Fruit fly (Drosophila melanogaster): ENCODE results near the gene elav.

Gene elav

dm6 chrX:512527-512926, 10.5 kb downstream of the elav start (continued):
- TF ChIP-seq B-H2 (GFP tag; optimal IDR thresholded peaks at IDR 0.05): no peak
- TF ChIP-seq YL-1 (GFP tag; optimal IDR thresholded peaks at IDR 0.05): no peak
- TF ChIP-seq CG13775 (GFP tag; optimal IDR thresholded peaks at IDR 0.05): no peak
- TF ChIP-seq CG9797 (GFP tag; optimal IDR thresholded peaks at IDR 0.05): no peak
- 0 out of 3 replicates have a peak, but pooled peaks have one; percentile 13 for TF ChIP-seq CG17361 (GFP tag; IDR thresholded peaks at IDR 0.05)
- TF ChIP-seq Atf6 (GFP tag; IDR thresholded peaks at IDR 0.05): no peak
- TF ChIP-seq CG14014 (GFP tag; IDR thresholded peaks at IDR 0.05): no peak
- peak; percentile 64 for TF ChIP-seq zf30C (GFP tag; optimal IDR thresholded peaks at IDR 0.05)
- no peak for TF ChIP-seq CG4328 (GFP tag; optimal IDR thresholded peaks at IDR 0.05)
- no peak for TF ChIP-seq CG17568 (GFP tag; optimal IDR thresholded peaks at IDR 0.05)
- TF ChIP-seq CG1603 (tag; optimal IDR thresholded peaks at IDR 0.05): peak; percentile 11
- no peak for TF ChIP-seq HLH54F (GFP tag; optimal IDR thresholded peaks at IDR 0.05)
- peak; percentile 6 for TF ChIP-seq Xbp1 (GFP tag; optimal IDR thresholded peaks at IDR 0.05)
- peak; percentile 4 for TF ChIP-seq lilli (GFP tag; optimal IDR thresholded peaks at IDR 0.05)
- TF ChIP-seq D19A (tag; optimal IDR thresholded peaks at IDR 0.05): peak; percentile 6
- no peak for TF ChIP-seq phol (tag; optimal IDR thresholded peaks at IDR 0.05)
- TF ChIP-seq ci (GFP tag; IDR thresholded peaks at IDR 0.05): 0 out of 3 replicates have a peak, but pooled peaks have one; percentile 16
- TF ChIP-seq bsh (GFP tag; optimal IDR thresholded peaks at IDR 0.05): peak in 1 of 2 experiments; percentile 40
- peak; percentile 10 for TF ChIP-seq CG2712 (tag; optimal IDR thresholded peaks at IDR 0.05)
- TF ChIP-seq ind (GFP tag; optimal IDR thresholded peaks at IDR 0.05): peak; percentile 5
- peak; percentile 83 for TF ChIP-seq sens (GFP tag)
- no peak for TF ChIP-seq CG8290 (GFP tag; optimal IDR thresholded peaks at IDR 0.05)
- no peak for TF ChIP-seq CG8290 (tag; optimal IDR thresholded peaks at IDR 0.05)
- TF ChIP-seq cg (GFP tag; optimal IDR thresholded peaks at IDR 0.05): peak; percentile 15
- peak; percentile 89 for TF ChIP-seq Ets65A (GFP tag)
- peak in 1 of 2 experiments; percentile 37 for TF ChIP-seq eve (GFP tag; optimal IDR thresholded peaks at IDR 0.05)

- TF ChIP-seq exex (tag; optimal IDR thresholded peaks at IDR 0.05) (no peak), CG34376 (GFP tag; optimal IDR thresholded peaks at IDR 0.05) (peak; percentile 17), phol (tag; optimal IDR thresholded peaks at IDR 0.05) (no peak), lbe (GFP tag; optimal IDR thresholded peaks at IDR 0.05) (peak; percentile 8), sc (optimal IDR thresholded peaks at IDR 0.05) (no peak), sc (GFP tag; optimal IDR thresholded peaks at IDR 0.05) (no peak), hkb (optimal IDR thresholded peaks at IDR 0.05) (no peak), hkb (GFP tag; IDR thresholded peaks at IDR 0.05) (no peak), sug (tag; optimal IDR thresholded peaks at IDR 0.05) (peak; percentile 68)
Measured at dm6 chrX:510528-510927, 12.5 kb downstream of the elav start.

dm6 chrX:509117-509516, 13.9 kb downstream of the elav start, which contains the start of gene arg:
Gene arg (plus strand): TSS chrX:509435.
- TF ChIP-seq CG4282 (GFP tag; optimal IDR thresholded peaks at IDR 0.05) (no peak), Pdp1 (GFP tag; optimal IDR thresholded peaks at IDR 0.05) (peak in 1 of 2 experiments; percentile 30), Ets97D (GFP tag; optimal IDR thresholded peaks at IDR 0.05) (no peak), Fer3 (tag; optimal IDR thresholded peaks at IDR 0.05) (no peak), sug (tag; optimal IDR thresholded peaks at IDR 0.05) (peak; percentile 78), Chrac-16 (GFP tag; optimal IDR thresholded peaks at IDR 0.05) (no peak), CG10267 (tag; optimal IDR thresholded peaks at IDR 0.05) (no peak), CG17802 (tag; optimal IDR thresholded peaks at IDR 0.05) (no peak), CG34376 (GFP tag; optimal IDR thresholded peaks at IDR 0.05) (peak; percentile 90), ftz-f1 (GFP tag; optimal IDR thresholded peaks at IDR 0.05) (peak; percentile 23), CG4328 (GFP tag; optimal IDR thresholded peaks at IDR 0.05) (no peak), Dip3 (GFP tag; optimal IDR thresholded peaks at IDR 0.05) (no peak), HHEX (GFP tag; optimal IDR thresholded peaks at IDR 0.05) (no peak), CG10543 (GFP tag; optimal IDR thresholded peaks at IDR 0.05) (peak; percentile 3), HLH4C (GFP tag; IDR thresholded peaks at IDR 0.05; ENCODE audit: partially characterized antibody) (no peak), toy (GFP tag; IDR thresholded peaks at IDR 0.05) (no peak), Aef1 (GFP tag; IDR thresholded peaks at IDR 0.05) (no peak), dan (GFP tag; IDR thresholded peaks at IDR 0.05) (no peak), GATAe (GFP tag; conservative IDR thresholded peaks at IDR 0.05) (no peak), Bteb2 (GFP tag; optimal IDR thresholded peaks at IDR 0.05) (no peak)

All from whole organism, embryonic.